Worm (Caenorhabditis elegans): ENCODE measurements around the gene col-148.

- TF ChIP-seq ama-1 (optimal IDR thresholded peaks at IDR 0.05) (no peak), flt-1 (GFP tag; IDR thresholded peaks at IDR 0.05) (no peak), pes-1 (GFP tag; IDR thresholded peaks at IDR 0.05) (no peak), tbx-11 (GFP tag; IDR thresholded peaks at IDR 0.05) (no peak), sea-1 (GFP tag; conservative IDR thresholded peaks at IDR 0.05) (no peak), aly-1 (tag; optimal IDR thresholded peaks at IDR 0.05) (no peak)
Measured at ce11 chrV:10285853-10286252, 44.3 kb downstream of the col-148 start.
